Worm (Caenorhabditis elegans) whole organism, L3 larva: ENCODE results near the gene Y4C6B.2.

ENCODE experiments used
- R02D3.7 ChIP-seq: fragments of 150-350 bp; optimal IDR thresholded peaks from 2 replicates; lab custom pipeline; 2014; ENCODE audit warnings: missing biosample characterization, missing genetic modification characterization
- ZK546.5 ChIP-seq: sonication (generic microtip); optimal IDR thresholded peaks from 2 replicates; lab custom pipeline; 2017; ENCODE audit warnings: missing biosample characterization, missing genetic modification characterization
- aly-2 ChIP-seq: fragments of 150-350 bp; optimal IDR thresholded peaks from 2 replicates; lab custom pipeline; 2014; ENCODE audit warnings: missing biosample characterization, missing genetic modification characterization
- ama-1 ChIP-seq: fragments of 150-350 bp; optimal IDR thresholded peaks from 2 replicates; lab custom pipeline; 2018
- ceh-16 ChIP-seq: sonication (generic microtip); optimal IDR thresholded peaks from 2 replicates; lab custom pipeline; 2017; ENCODE audit warnings: missing biosample characterization, missing genetic modification characterization
- ceh-9 ChIP-seq: sonication (generic microtip); optimal IDR thresholded peaks from 2 replicates; lab custom pipeline; 2018; ENCODE audit warnings: missing biosample characterization, missing genetic modification characterization
- daf-12 ChIP-seq: fragments of 150-350 bp; optimal IDR thresholded peaks from 2 replicates; lab custom pipeline; 2014; ENCODE audit warnings: missing biosample characterization, missing genetic modification reagents, missing genetic modification characterization
- egl-5 ChIP-seq: fragments of 150-350 bp; optimal IDR thresholded peaks from 2 replicates; lab custom pipeline; 2017; ENCODE audit warnings: missing biosample characterization, missing genetic modification reagents, missing genetic modification characterization, inconsistent platforms
- elt-1 ChIP-seq: fragments of 150-350 bp; optimal IDR thresholded peaks from 2 replicates; lab custom pipeline; 2014; ENCODE audit warnings: missing biosample characterization, missing genetic modification characterization
- elt-2 ChIP-seq: sonication (generic microtip); optimal IDR thresholded peaks from 2 replicates; lab custom pipeline; 2016; ENCODE audit warnings: missing genetic modification reagents, mild to moderate bottlenecking, missing genetic modification characterization, missing compliant biosample characterization
- fkh-2 ChIP-seq: fragments of 150-350 bp; optimal IDR thresholded peaks from 2 replicates; lab custom pipeline; 2014; ENCODE audit warnings: missing biosample characterization, missing genetic modification reagents, missing genetic modification characterization
- fos-1 ChIP-seq: fragments of 150-350 bp; optimal IDR thresholded peaks from 2 replicates; lab custom pipeline; 2014; ENCODE audit warnings: missing biosample characterization, missing genetic modification characterization
- jun-1 ChIP-seq: fragments of 150-350 bp; optimal IDR thresholded peaks from 2 replicates; lab custom pipeline; 2014; ENCODE audit warnings: missing biosample characterization, missing genetic modification reagents, missing genetic modification characterization
- lin-15B ChIP-seq: fragments of 150-350 bp; optimal IDR thresholded peaks from 2 replicates; lab custom pipeline; 2014; ENCODE audit warnings: missing biosample characterization, missing genetic modification characterization
- lin-39 ChIP-seq: fragments of 150-350 bp; optimal IDR thresholded peaks from 2 replicates; lab custom pipeline; 2018; ENCODE audit warnings: missing biosample characterization, missing genetic modification reagents, missing genetic modification characterization
- lsy-12 ChIP-seq: sonication (generic microtip); optimal IDR thresholded peaks from 2 replicates; lab custom pipeline; 2016; ENCODE audit warnings: mild to moderate bottlenecking, missing genetic modification characterization, missing compliant biosample characterization
- mdl-1 ChIP-seq: fragments of 150-350 bp; optimal IDR thresholded peaks from 2 replicates; lab custom pipeline; 2014; ENCODE audit warnings: missing biosample characterization, missing genetic modification characterization
- mml-1 ChIP-seq: fragments of 150-350 bp; sonication (generic microtip); optimal IDR thresholded peaks from 3 replicates; lab custom pipeline; 2014; ENCODE audit warnings: missing biosample characterization, missing genetic modification characterization
- nhr-11 ChIP-seq: fragments of 150-350 bp; optimal IDR thresholded peaks from 2 replicates; lab custom pipeline; 2014; ENCODE audit warnings: missing biosample characterization, missing genetic modification characterization
- nhr-12 ChIP-seq: fragments of 150-350 bp; optimal IDR thresholded peaks from 2 replicates; lab custom pipeline; 2014; ENCODE audit warnings: missing biosample characterization, missing genetic modification characterization
- nhr-23 ChIP-seq: fragments of 150-350 bp; optimal IDR thresholded peaks from 2 replicates; lab custom pipeline; 2014; ENCODE audit warnings: missing biosample characterization, missing genetic modification reagents, missing genetic modification characterization
- nhr-25 ChIP-seq: sonication (generic microtip); optimal IDR thresholded peaks from 2 replicates; lab custom pipeline; 2017; ENCODE audit warnings: missing biosample characterization, missing genetic modification characterization
- nhr-43 ChIP-seq: sonication (generic microtip); optimal IDR thresholded peaks from 2 replicates; lab custom pipeline; 2016; ENCODE audit warnings: mild to moderate bottlenecking, missing genetic modification characterization, missing compliant biosample characterization; ENCODE audit not compliant: poor library complexity, severe bottlenecking
- nhr-67 ChIP-seq: fragments of 150-350 bp; optimal IDR thresholded peaks from 2 replicates; lab custom pipeline; 2014; ENCODE audit warnings: missing biosample characterization, missing genetic modification characterization
- nhr-76 ChIP-seq: fragments of 150-350 bp; sonication (generic microtip); optimal IDR thresholded peaks from 5 replicates; lab custom pipeline; 2014; ENCODE audit warnings: missing biosample characterization, missing genetic modification characterization
- nhr-77 ChIP-seq: fragments of 150-350 bp; optimal IDR thresholded peaks from 2 replicates; lab custom pipeline; 2014; ENCODE audit warnings: missing biosample characterization, missing genetic modification characterization
- pha-4 ChIP-seq: fragments of 150-350 bp; optimal IDR thresholded peaks from 2 replicates; lab custom pipeline; 2014; ENCODE audit warnings: missing biosample characterization, missing genetic modification reagents, missing genetic modification characterization
- pqm-1 ChIP-seq: fragments of 150-350 bp; optimal IDR thresholded peaks from 2 replicates; lab custom pipeline; 2017; ENCODE audit warnings: missing biosample characterization, missing genetic modification characterization, inconsistent platforms
- sea-2 ChIP-seq: fragments of 150-350 bp; sonication (generic microtip); optimal IDR thresholded peaks from 4 replicates; lab custom pipeline; 2014; ENCODE audit warnings: missing biosample characterization, missing genetic modification reagents, missing genetic modification characterization
- skn-1 ChIP-seq: fragments of 150-350 bp; optimal IDR thresholded peaks from 2 replicates; lab custom pipeline; 2014; ENCODE audit warnings: missing biosample characterization, missing genetic modification characterization
- snpc-4 ChIP-seq: fragments of 150-350 bp; optimal IDR thresholded peaks from 2 replicates; lab custom pipeline; 2014; ENCODE audit warnings: missing biosample characterization, missing genetic modification characterization
- tbx-2 ChIP-seq: sonication (generic microtip); optimal IDR thresholded peaks from 2 replicates; lab custom pipeline; 2016; ENCODE audit warnings: mild to moderate bottlenecking, missing genetic modification characterization, missing compliant biosample characterization
- unc-39 ChIP-seq: sonication (generic microtip); optimal IDR thresholded peaks from 4 replicates; lab custom pipeline; 2017; ENCODE audit warnings: missing biosample characterization, missing genetic modification characterization
- zag-1 ChIP-seq: fragments of 150-350 bp; optimal IDR thresholded peaks from 2 replicates; lab custom pipeline; 2014; ENCODE audit warnings: missing biosample characterization, missing genetic modification characterization

Gene Y4C6B.2

DNA sequence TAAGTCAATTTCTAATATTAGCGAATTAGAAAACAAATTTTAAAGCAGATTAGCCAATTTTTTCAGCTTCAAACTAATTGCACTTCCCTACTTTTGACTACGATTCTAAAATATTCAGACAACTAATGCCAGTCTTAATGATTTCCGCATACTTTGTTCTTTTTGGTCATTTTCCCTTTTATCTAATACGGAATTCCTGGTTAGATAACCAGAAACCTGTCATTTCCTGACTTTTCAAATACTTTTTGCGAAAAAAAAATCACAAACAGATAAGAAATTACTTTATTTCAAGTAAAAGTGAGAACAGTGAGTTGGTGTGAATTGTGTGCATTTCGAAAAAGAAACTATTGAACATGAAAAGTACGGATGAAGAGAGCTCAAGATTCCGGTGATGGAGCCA, 40.8 kb downstream of the Y4C6B.2 start:
- peak; percentile 46 for TF ChIP-seq pqm-1 (tag; lab: Kevin White, UChicago)
- TF ChIP-seq ceh-16, result no peak
- no peak for TF ChIP-seq unc-39 (tag; lab: Kevin White, UChicago)
- TF ChIP-seq nhr-43 (tag; lab: Kevin White, UChicago), result no peak
- peak; percentile 83 for TF ChIP-seq elt-2 (tag; lab: Kevin White, UChicago)

DNA sequence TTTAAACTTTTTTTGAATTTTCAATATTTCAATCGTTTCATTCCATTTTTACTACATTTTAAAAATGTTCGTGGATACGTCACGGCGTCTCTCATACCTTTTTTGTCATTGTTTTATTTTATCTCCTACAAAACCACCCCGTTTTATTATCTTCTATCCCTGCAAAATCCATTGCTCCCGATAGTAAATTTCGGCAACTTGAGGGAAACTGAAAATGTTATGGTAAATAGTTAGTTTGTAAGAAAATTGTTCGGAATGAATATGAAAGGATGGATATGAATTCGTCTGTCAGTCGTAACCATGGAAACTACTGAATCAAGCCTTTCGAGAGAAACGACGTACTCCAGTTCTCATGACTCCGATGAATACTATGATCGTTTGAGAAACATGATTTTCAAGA, 42.0 kb downstream of the Y4C6B.2 start, which contains the start of gene F41H10.2:
TSS of gene F41H10.2 (plus strand) at position 301 of the 400 bp plus-strand sequence.
- no peak for TF ChIP-seq nhr-11
- no peak for TF ChIP-seq lin-15B (tag; lab: Kevin White, UChicago)
- TF ChIP-seq lin-39 (tag; lab: Kevin White, UChicago), result no peak
- TF ChIP-seq nhr-43 (tag; lab: Kevin White, UChicago), result no peak
- TF ChIP-seq sea-2 (GFP tag; lab: Kevin White, UChicago), result no peak
- no peak for TF ChIP-seq aly-2 (tag; lab: Kevin White, UChicago)
- no peak for TF ChIP-seq daf-12
- no peak for TF ChIP-seq fos-1 (tag; lab: Kevin White, UChicago)
- no peak for TF ChIP-seq ceh-9 (tag; lab: Kevin White, UChicago)
- no peak for TF ChIP-seq nhr-23 (tag; lab: Kevin White, UChicago)
- TF ChIP-seq snpc-4 (tag; lab: Kevin White, UChicago), result no peak
- TF ChIP-seq jun-1, result no peak
- no peak for TF ChIP-seq mml-1 (tag; lab: Kevin White, UChicago)
- TF ChIP-seq pqm-1 (tag; lab: Kevin White, UChicago), result no peak
- TF ChIP-seq egl-5, result no peak
- TF ChIP-seq mdl-1, result no peak
- TF ChIP-seq nhr-77 (tag; lab: Kevin White, UChicago), result no peak

DNA sequence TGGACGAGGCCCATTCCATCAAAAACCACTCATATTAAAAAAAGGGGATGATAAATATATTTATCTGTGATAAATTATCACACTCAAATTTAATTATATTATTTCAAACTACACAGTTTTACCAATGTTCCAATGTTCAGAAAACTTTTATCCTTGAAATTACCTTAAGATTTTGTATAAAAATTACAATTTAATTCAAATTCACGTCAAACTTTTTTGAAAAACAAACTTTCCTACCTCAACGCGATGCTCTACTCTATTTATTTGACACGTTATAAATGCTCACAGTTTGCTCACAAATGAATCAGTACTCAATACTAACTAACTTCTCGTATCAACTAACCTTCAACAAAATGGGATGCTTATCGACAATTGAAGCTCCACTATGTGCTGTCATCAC, 43.2 kb downstream of the Y4C6B.2 start, which contains the start of gene F41H10.1:
TSS of gene F41H10.1 (plus strand) at position 301 of the 400 bp plus-strand sequence.
- TF ChIP-seq skn-1 (tag; lab: Kevin White, UChicago) (no peak), nhr-76 (tag; lab: Kevin White, UChicago) (no peak), ama-1 (lab: Kevin White, UChicago) (no peak), ZK546.5 (tag; lab: Kevin White, UChicago) (no peak), lsy-12 (tag; lab: Kevin White, UChicago) (no peak), elt-1 (tag; lab: Kevin White, UChicago) (no peak), nhr-67 (no peak), nhr-25 (tag; lab: Kevin White, UChicago) (no peak), nhr-12 (no peak)

DNA sequence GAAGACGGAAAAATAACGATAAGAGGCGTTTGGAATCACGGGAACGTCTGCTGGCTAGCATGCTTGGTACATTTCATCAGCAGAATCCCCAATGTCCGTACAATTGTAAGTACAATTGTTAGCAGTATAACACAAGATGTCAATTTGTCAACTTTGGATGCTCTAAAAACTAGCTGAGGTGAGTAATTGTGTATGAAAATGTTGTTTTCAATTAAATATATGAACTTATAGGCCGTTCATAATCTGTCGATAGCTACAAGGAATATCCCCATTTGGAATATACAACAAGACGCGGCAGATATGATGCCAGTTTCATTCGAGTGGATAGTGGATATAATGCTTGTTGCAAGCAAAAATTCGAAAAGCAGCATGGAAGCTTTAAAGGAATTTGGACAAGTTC, 45.6 kb downstream of the Y4C6B.2 start, which contains the start of gene F41H10.12:
TSS of gene F41H10.12 (plus strand) at position 301 of the 400 bp plus-strand sequence.
- TF ChIP-seq unc-39 (tag; lab: Kevin White, UChicago) (no peak), snpc-4 (tag; lab: Kevin White, UChicago) (no peak), R02D3.7 (tag; lab: Kevin White, UChicago) (no peak), ceh-16 (no peak), elt-2 (tag; lab: Kevin White, UChicago) (no peak), ceh-9 (tag; lab: Kevin White, UChicago) (no peak), lin-39 (tag; lab: Kevin White, UChicago) (no peak), fkh-2 (tag; lab: Kevin White, UChicago) (no peak), lin-15B (tag; lab: Kevin White, UChicago) (no peak), aly-2 (tag; lab: Kevin White, UChicago) (no peak), tbx-2 (tag; lab: Kevin White, UChicago) (no peak)

DNA sequence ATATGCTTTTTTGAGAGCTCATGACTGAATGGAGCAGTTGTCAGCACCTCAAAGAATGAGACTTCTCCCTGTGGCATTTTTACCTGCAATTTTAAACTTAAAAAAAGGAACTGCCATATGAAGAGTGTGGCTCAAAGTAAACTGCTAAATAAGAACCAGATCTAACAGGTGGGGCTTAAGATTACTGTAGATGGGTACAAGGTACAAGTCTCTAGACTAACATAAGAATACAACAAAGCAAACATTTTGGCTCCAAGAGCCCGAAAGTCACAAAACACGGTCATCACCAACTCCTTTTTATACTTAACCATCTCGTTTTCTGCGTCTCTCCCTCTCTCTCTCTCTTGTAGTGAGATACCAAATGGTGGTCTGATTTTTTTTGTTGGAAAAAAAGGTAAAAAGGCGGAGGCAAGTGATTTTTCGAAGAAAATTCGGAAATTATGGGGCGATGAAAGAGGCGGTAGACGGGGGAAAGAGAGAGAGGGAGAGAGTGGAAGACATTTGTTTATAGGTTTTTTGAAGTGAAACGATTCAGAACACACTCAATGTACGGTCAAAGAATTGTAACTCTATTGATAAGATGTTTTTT, 49.2 kb downstream of the Y4C6B.2 start, which contains the start of gene elo-6:
TSS of gene elo-6 (minus strand) at position 83 of the 589 bp plus-strand sequence.
- no peak for TF ChIP-seq zag-1 (tag; lab: Kevin White, UChicago)
- TF ChIP-seq ceh-9 (tag; lab: Kevin White, UChicago), result no peak
- peak; percentile 85 for TF ChIP-seq elt-2 (tag; lab: Kevin White, UChicago)
- TF ChIP-seq pqm-1 (tag; lab: Kevin White, UChicago), result peak; percentile 67
- peak; percentile 55 for TF ChIP-seq pha-4 (tag; lab: Kevin White, UChicago)
- TF ChIP-seq nhr-67, result no peak
- TF ChIP-seq jun-1, result peak; percentile 28
- TF ChIP-seq ama-1 (lab: Kevin White, UChicago), result peak; percentile 77
- TF ChIP-seq, all 47 proteins: peak for 5
